Worm (Caenorhabditis elegans) whole organism, L4 larva: ENCODE measurements around the gene zif-1.

Source experiments
- F37D6.2 ChIP-seq: sonication (generic microtip); optimal IDR thresholded peaks from 2 replicates; lab custom pipeline; 2016; ENCODE audit warnings: mild to moderate bottlenecking, missing genetic modification characterization, missing compliant biosample characterization
- Y48G9A.11 ChIP-seq: fragments of 200-800 bp; sonication (Bioruptor generic); IDR thresholded peaks from 2 replicates; pipeline ENCODE4 v1.3.6; 2022; ENCODE audit warnings: missing genetic modification reagents, missing genetic modification characterization, missing compliant biosample characterization
- ceh-20 ChIP-seq: fragments of 200-800 bp; sonication (Bioruptor generic); IDR thresholded peaks from 2 replicates; pipeline ENCODE4 v1.3.6; 2022; ENCODE audit warnings: missing genetic modification reagents, missing genetic modification characterization, missing compliant biosample characterization
- dpl-1 ChIP-seq: fragments of 150-350 bp; optimal IDR thresholded peaks from 2 replicates; lab custom pipeline; 2014; ENCODE audit warnings: missing biosample characterization, missing genetic modification reagents, missing genetic modification characterization
- fkh-10 ChIP-seq: fragments of 150-350 bp; optimal IDR thresholded peaks from 2 replicates; lab custom pipeline; 2014; ENCODE audit warnings: missing biosample characterization, missing genetic modification reagents, missing genetic modification characterization
- nhr-11 ChIP-seq: fragments of 150-350 bp; optimal IDR thresholded peaks from 2 replicates; lab custom pipeline; 2014; ENCODE audit warnings: missing biosample characterization, missing genetic modification characterization
- nhr-6 ChIP-seq: fragments of 150-350 bp; optimal IDR thresholded peaks from 2 replicates; lab custom pipeline; 2014; ENCODE audit warnings: missing biosample characterization, missing genetic modification characterization
- nhr-76 ChIP-seq: fragments of 150-350 bp; optimal IDR thresholded peaks from 2 replicates; lab custom pipeline; 2014; ENCODE audit warnings: missing biosample characterization, missing genetic modification characterization
- pha-4 ChIP-seq, 2 experiments: fragments of 150-350 bp in 1 of 2; fragments of 200-800 bp in 1 of 2; sonication (Bioruptor generic) in 1 of 2; IDR thresholded peaks in 1 of 2; optimal IDR thresholded peaks in 1 of 2; 2 replicates each; pipeline versions ENCODE4 v1.3.6 to Lab custom; 2014 to 2022; ENCODE audit warnings: missing genetic modification characterization in 2 of 2, missing genetic modification reagents in 2 of 2, missing biosample characterization in 1 of 2, missing compliant biosample characterization in 1 of 2
- snpc-4 ChIP-seq: fragments of 150-350 bp; optimal IDR thresholded peaks from 2 replicates; lab custom pipeline; 2014; ENCODE audit warnings: missing biosample characterization, missing genetic modification characterization
- unc-130 ChIP-seq: sonication (generic microtip); optimal IDR thresholded peaks from 2 replicates; lab custom pipeline; 2016; ENCODE audit warnings: missing genetic modification reagents, missing genetic modification characterization, missing compliant biosample characterization
- zip-11 ChIP-seq: fragments of 200-800 bp; sonication (Bioruptor generic); IDR thresholded peaks from 2 replicates; pipeline ENCODE4 v1.3.6; 2022; ENCODE audit warnings: missing genetic modification characterization, missing compliant biosample characterization

DNA sequence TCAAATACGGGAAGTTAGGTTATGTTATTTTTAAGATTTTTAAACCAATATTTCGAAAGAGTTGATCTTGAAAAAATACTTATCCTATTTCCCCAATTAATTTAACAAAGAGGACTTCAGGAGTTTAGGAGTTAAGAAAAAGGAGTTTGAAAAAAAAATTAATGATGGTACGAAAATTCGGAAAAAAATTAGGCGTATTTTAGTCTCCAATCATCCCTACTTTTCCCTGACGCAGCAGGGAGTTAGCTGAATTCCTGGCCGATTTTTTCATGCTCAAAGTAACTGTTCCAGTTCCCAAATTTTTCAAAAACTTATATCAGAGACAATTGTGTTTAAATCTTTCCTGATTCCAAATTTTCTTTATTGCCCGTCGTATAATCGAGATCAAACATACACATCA lies 21.0 kb downstream of the zif-1 start:
- no peak for TF ChIP-seq zip-11 (GFP tag; lab: Robert Waterston, UW)
- no peak for TF ChIP-seq nhr-11 (tag; lab: Kevin White, UChicago)
- TF ChIP-seq snpc-4 (tag; lab: Kevin White, UChicago), result no peak
- no peak for TF ChIP-seq pha-4 (GFP tag; IDR thresholded peaks at IDR 0.05; lab: Robert Waterston, UW)
- no peak for TF ChIP-seq pha-4 (tag; optimal IDR thresholded peaks at IDR 0.05; lab: Kevin White, UChicago)
- TF ChIP-seq unc-130 (GFP tag; lab: Kevin White, UChicago), result no peak
- no peak for TF ChIP-seq fkh-10 (GFP tag; lab: Kevin White, UChicago)
- TF ChIP-seq dpl-1 (GFP tag; lab: Kevin White, UChicago), result no peak
- TF ChIP-seq nhr-76 (tag; lab: Kevin White, UChicago), result no peak
- no peak for TF ChIP-seq nhr-6
- no peak for TF ChIP-seq ceh-20 (GFP tag; lab: Robert Waterston, UW)
- no peak for TF ChIP-seq F37D6.2 (tag; lab: Kevin White, UChicago)
- no peak for TF ChIP-seq Y48G9A.11 (GFP tag; lab: Robert Waterston, UW)
